Worm (Caenorhabditis elegans): Measurements from ENCODE around the gene F38B6.7.
A peak's percentile ranks its signal among the peaks of the same experiment; 100 is the strongest.

Gene F38B6.7

ce11 chrX:6745515-6745914 lies 47.3 kb upstream of the F38B6.7 start:
- TF ChIP-seq madf-9 (GFP tag; conservative IDR thresholded peaks at IDR 0.05) = 0 out of 2 replicates have a peak, but pooled peaks have one; percentile 8
- no peak for TF ChIP-seq unc-39 (tag; optimal IDR thresholded peaks at IDR 0.05)
- 0 out of 2 replicates have a peak, but pooled peaks have one; percentile 11 for TF ChIP-seq dmd-6 (GFP tag; IDR thresholded peaks at IDR 0.05)
- TF ChIP-seq nhr-11 (tag; optimal IDR thresholded peaks at IDR 0.05) = peak; percentile 77
- no peak for TF ChIP-seq R02D3.7 (tag; optimal IDR thresholded peaks at IDR 0.05)
- TF ChIP-seq daf-16 (GFP tag; optimal IDR thresholded peaks at IDR 0.05) = peak in 1 of 2 experiments; percentile 50
- TF ChIP-seq daf-16 (tag; optimal IDR thresholded peaks at IDR 0.05) = no peak
- peak in 1 of 2 experiments; percentile 93 for TF ChIP-seq mdl-1 (tag; optimal IDR thresholded peaks at IDR 0.05)
- TF ChIP-seq hif-1 (tag; optimal IDR thresholded peaks at IDR 0.05) = peak in 1 of 2 experiments; percentile 4
- no peak for TF ChIP-seq pha-4 (GFP tag; IDR thresholded peaks at IDR 0.05)
- TF ChIP-seq pha-4 (tag; optimal IDR thresholded peaks at IDR 0.05) = no peak
- peak; percentile 74 for TF ChIP-seq hlh-30 (tag; optimal IDR thresholded peaks at IDR 0.05; ENCODE audit: insufficient read depth)
- peak; percentile 70 for TF ChIP-seq hlh-11 (tag; optimal IDR thresholded peaks at IDR 0.05)
- no peak for TF ChIP-seq lin-15B (tag; optimal IDR thresholded peaks at IDR 0.05)
- TF ChIP-seq nhr-28 (tag; optimal IDR thresholded peaks at IDR 0.05) = peak; percentile 0
- TF ChIP-seq zfp-2 (tag; optimal IDR thresholded peaks at IDR 0.05) = no peak
- TF ChIP-seq mxl-2 (GFP tag; conservative IDR thresholded peaks at IDR 0.05) = peak; percentile 40; the same call in 1 of the 2 replicates

ce11 chrX:6744978-6745377 lies 46.8 kb upstream of the F38B6.7 start:
- TF ChIP-seq lin-1 (GFP tag; IDR thresholded peaks at IDR 0.05) (no peak), aly-2 (tag; optimal IDR thresholded peaks at IDR 0.05) (no peak), nhr-25 (tag; optimal IDR thresholded peaks at IDR 0.05; ENCODE audit: borderline replicate concordance, insufficient read depth) (no peak), mxl-2 (GFP tag; conservative IDR thresholded peaks at IDR 0.05) (no peak), mep-1 (tag; optimal IDR thresholded peaks at IDR 0.05) (no peak), nhr-76 (tag; optimal IDR thresholded peaks at IDR 0.05) (no peak), mes-2 (tag; optimal IDR thresholded peaks at IDR 0.05; ENCODE audit: poor library complexity, severe bottlenecking) (no peak), dpl-1 (GFP tag; optimal IDR thresholded peaks at IDR 0.05) (no peak), lsy-2 (tag; optimal IDR thresholded peaks at IDR 0.05) (no peak), fkh-10 (GFP tag; optimal IDR thresholded peaks at IDR 0.05) (peak; percentile 79), aha-1 (tag) (peak; percentile 84), mxl-3 (GFP tag; optimal IDR thresholded peaks at IDR 0.05) (no peak), lin-13 (GFP tag; optimal IDR thresholded peaks at IDR 0.05) (no peak), nhr-102 (tag; optimal IDR thresholded peaks at IDR 0.05) (no peak), hif-1 (tag; optimal IDR thresholded peaks at IDR 0.05) (no peak), unc-39 (tag; optimal IDR thresholded peaks at IDR 0.05) (peak; percentile 10), ceh-20 (GFP tag; IDR thresholded peaks at IDR 0.05) (no peak), php-3 (GFP tag; IDR thresholded peaks at IDR 0.05) (no peak), rbr-2 (tag; optimal IDR thresholded peaks at IDR 0.05) (peak; percentile 42), mdt-29 (GFP tag; IDR thresholded peaks at IDR 0.05) (no peak), F10B5.3 (tag; optimal IDR thresholded peaks at IDR 0.05) (no peak), nhr-48 (tag; optimal IDR thresholded peaks at IDR 0.05) (no peak), zfp-2 (tag; optimal IDR thresholded peaks at IDR 0.05) (no peak), zip-11 (GFP tag; IDR thresholded peaks at IDR 0.05) (no peak), T20F7.1 (GFP tag; optimal IDR thresholded peaks at IDR 0.05) (no peak), dmd-8 (GFP tag; IDR thresholded peaks at IDR 0.05) (no peak), egl-27 (tag; optimal IDR thresholded peaks at IDR 0.05) (no peak), nhr-77 (tag; optimal IDR thresholded peaks at IDR 0.05) (no peak), duxl-1 (tag; optimal IDR thresholded peaks at IDR 0.05; ENCODE audit: poor library complexity) (no peak), snpc-1.2 (GFP tag; IDR thresholded peaks at IDR 0.05) (no peak), lir-3 (tag; optimal IDR thresholded peaks at IDR 0.05) (no peak), dmd-6 (GFP tag; IDR thresholded peaks at IDR 0.05) (no peak), cey-2 (tag; optimal IDR thresholded peaks at IDR 0.05; ENCODE audit: borderline replicate concordance, insufficient read depth) (no peak), Y75B8A.6 (GFP tag; IDR thresholded peaks at IDR 0.05) (no peak), unc-130 (GFP tag; optimal IDR thresholded peaks at IDR 0.05) (no peak), Y48G9A.11 (GFP tag; IDR thresholded peaks at IDR 0.05) (no peak), nhr-237 (tag; optimal IDR thresholded peaks at IDR 0.05) (no peak), nhr-42 (GFP tag; IDR thresholded peaks at IDR 0.05) (no peak)

All from whole organism, L4 larva.